Fruit fly (Drosophila melanogaster) whole organism, embryonic: ENCODE measurements around the gene CG8673.

ENCODE experiments used
- Antp ChIP-seq: fragments of 200-800 bp; sonication (Bioruptor generic); optimal IDR thresholded peaks from 3 replicates; lab custom pipeline; 2016; ENCODE audit warnings: missing biosample characterization, missing genetic modification characterization
- Atf6 ChIP-seq: fragments of 200-800 bp; sonication (Bioruptor generic); IDR thresholded peaks from 2 replicates; pipeline ENCODE4 v1.3.6; 2022; ENCODE audit warnings: missing biosample characterization, missing genetic modification characterization
- BEAF-32 ChIP-seq: fragments of 200-800 bp; sonication (Bioruptor generic); optimal IDR thresholded peaks from 3 replicates; lab custom pipeline; 2017; ENCODE audit warnings: missing biosample characterization, missing genetic modification characterization, mild to moderate bottlenecking, moderate library complexity, missing genetic modification reagents
- CG11723 ChIP-seq: fragments of 200-800 bp; sonication (Bioruptor generic); optimal IDR thresholded peaks from 2 replicates; lab custom pipeline; 2017; ENCODE audit warnings: missing biosample characterization, mild to moderate bottlenecking, missing genetic modification characterization
- CG12155 ChIP-seq: fragments of 200-800 bp; sonication (Bioruptor generic); optimal IDR thresholded peaks from 3 replicates; lab custom pipeline; 2016; ENCODE audit warnings: missing biosample characterization, missing genetic modification characterization
- CG13775 ChIP-seq: fragments of 200-800 bp; sonication (Bioruptor generic); optimal IDR thresholded peaks from 3 replicates; lab custom pipeline; 2017; ENCODE audit warnings: missing biosample characterization, mild to moderate bottlenecking, missing genetic modification characterization
- CG15269 ChIP-seq: fragments of 200-800 bp; sonication (Bioruptor generic); optimal IDR thresholded peaks from 2 replicates; lab custom pipeline; 2018; ENCODE audit warnings: missing biosample characterization, mild to moderate bottlenecking, missing genetic modification characterization, moderate library complexity
- CG30403 ChIP-seq: fragments of 200-800 bp; sonication (Bioruptor generic); optimal IDR thresholded peaks from 3 replicates; lab custom pipeline; 2016; ENCODE audit warnings: missing biosample characterization, missing genetic modification characterization
- CG3163 ChIP-seq: fragments of 200-800 bp; sonication (Bioruptor generic); optimal IDR thresholded peaks from 3 replicates; lab custom pipeline; 2016; ENCODE audit warnings: missing biosample characterization, missing genetic modification characterization
- CG3726 ChIP-seq: fragments of 200-800 bp; sonication (Bioruptor generic); IDR thresholded peaks from 3 replicates; pipeline ENCODE4, ENCODE4 v1.3.6; 2022; ENCODE audit warnings: missing biosample characterization, missing genetic modification characterization
- CG4707 ChIP-seq: fragments of 200-800 bp; sonication (Bioruptor generic); optimal IDR thresholded peaks from 2 replicates; lab custom pipeline; 2018; ENCODE audit warnings: missing biosample characterization, mild to moderate bottlenecking, missing genetic modification characterization, moderate library complexity
- CG5180 ChIP-seq: fragments of 200-800 bp; sonication (Bioruptor generic); optimal IDR thresholded peaks from 3 replicates; lab custom pipeline; 2017; ENCODE audit warnings: missing biosample characterization, missing genetic modification characterization, mild to moderate bottlenecking, moderate library complexity, missing genetic modification reagents
- CG6254 ChIP-seq: fragments of 200-800 bp; sonication (Bioruptor generic); optimal IDR thresholded peaks from 3 replicates; lab custom pipeline; 2017; ENCODE audit warnings: mild to moderate bottlenecking, missing biosample characterization, missing genetic modification reagents, missing genetic modification characterization
- CG7745 ChIP-seq: fragments of 200-800 bp; sonication (Bioruptor generic); optimal IDR thresholded peaks from 2 replicates; lab custom pipeline; 2018; ENCODE audit warnings: missing biosample characterization, mild to moderate bottlenecking, missing genetic modification characterization, moderate library complexity
- CG9817 ChIP-seq: fragments of 200-800 bp; sonication (Bioruptor generic); optimal IDR thresholded peaks from 2 replicates; lab custom pipeline; 2018; ENCODE audit warnings: missing biosample characterization, mild to moderate bottlenecking, missing genetic modification characterization, moderate library complexity
- CG9932 ChIP-seq: fragments of 200-800 bp; sonication (Bioruptor generic); IDR thresholded peaks from 2 replicates; pipeline ENCODE4 v1.3.6; 2022; ENCODE audit warnings: missing biosample characterization, missing genetic modification characterization
- CoRest ChIP-seq: fragments of 200-800 bp; sonication (Bioruptor generic); optimal IDR thresholded peaks from 3 replicates; lab custom pipeline; 2018; ENCODE audit warnings: missing biosample characterization, mild to moderate bottlenecking, missing genetic modification characterization, moderate library complexity
- CrebB ChIP-seq: fragments of 200-800 bp; sonication (Bioruptor generic); optimal IDR thresholded peaks from 3 replicates; lab custom pipeline; 2018; ENCODE audit warnings: missing biosample characterization, mild to moderate bottlenecking, missing genetic modification characterization
- Dad ChIP-seq: fragments of 200-800 bp; sonication (Bioruptor generic); optimal IDR thresholded peaks from 3 replicates; lab custom pipeline; 2016; ENCODE audit warnings: missing biosample characterization, missing genetic modification characterization
- Fer1 ChIP-seq: fragments of 200-800 bp; sonication (Bioruptor generic); optimal IDR thresholded peaks from 2 replicates; lab custom pipeline; 2017; ENCODE audit warnings: missing biosample characterization, mild to moderate bottlenecking, missing genetic modification characterization
- Kr ChIP-seq: fragments of 200-800 bp; sonication (Bioruptor generic); optimal IDR thresholded peaks from 2 replicates; lab custom pipeline; 2017; ENCODE audit warnings: missing biosample characterization, mild to moderate bottlenecking, missing genetic modification characterization
- Mrtf ChIP-seq: fragments of 200-800 bp; sonication (Bioruptor generic); IDR thresholded peaks from 3 replicates; pipeline ENCODE4 v1.3.6; 2022; ENCODE audit warnings: missing biosample characterization, missing genetic modification characterization
- Oli ChIP-seq: fragments of 200-800 bp; sonication (Bioruptor generic); optimal IDR thresholded peaks from 2 replicates; lab custom pipeline; 2018; ENCODE audit warnings: missing biosample characterization, mild to moderate bottlenecking, missing genetic modification characterization, moderate library complexity
- Poxn ChIP-seq: fragments of 200-800 bp; sonication (Bioruptor generic); IDR thresholded peaks from 2 replicates; pipeline ENCODE4 v1.3.6; 2022; ENCODE audit warnings: missing biosample characterization, missing genetic modification characterization
- Scr ChIP-seq: fragments of 200-800 bp; sonication (Bioruptor generic); IDR thresholded peaks from 2 replicates; pipeline ENCODE4 v1.3.6; 2022; ENCODE audit warnings: missing biosample characterization, missing genetic modification characterization; ENCODE audit not compliant: partially characterized antibody
- Sox102F ChIP-seq: fragments of 200-800 bp; sonication (Bioruptor generic); optimal IDR thresholded peaks from 2 replicates; lab custom pipeline; 2018; ENCODE audit warnings: missing biosample characterization, mild to moderate bottlenecking, missing genetic modification characterization, moderate library complexity
- TFAM ChIP-seq: fragments of 200-800 bp; sonication (Bioruptor generic); optimal IDR thresholded peaks from 2 replicates; lab custom pipeline; 2017; ENCODE audit warnings: missing biosample characterization, missing genetic modification characterization, inconsistent platforms
- Vsx1 ChIP-seq: fragments of 200-800 bp; sonication (Bioruptor generic); optimal IDR thresholded peaks from 2 replicates; lab custom pipeline; 2017; ENCODE audit warnings: missing biosample characterization, mild to moderate bottlenecking, missing genetic modification characterization, missing genetic modification reagents
- br ChIP-seq: fragments of >200 bp; optimal IDR thresholded peaks from 2 replicates; lab custom pipeline; 2017
- chn ChIP-seq: fragments of 200-800 bp; sonication (Bioruptor generic); optimal IDR thresholded peaks from 2 replicates; lab custom pipeline; 2016; ENCODE audit warnings: missing biosample characterization, missing genetic modification characterization
- croc ChIP-seq: fragments of 200-800 bp; sonication (Bioruptor generic); conservative IDR thresholded peaks from 3 replicates; pipeline ENCODE4 v1.3.6; 2022; ENCODE audit warnings: missing biosample characterization, missing genetic modification characterization
- crp ChIP-seq, 2 experiments: fragments of 200-800 bp; sonication (Bioruptor generic); optimal IDR thresholded peaks; 2 replicates in 1 of 2; 3 replicates in 1 of 2; lab custom pipeline; 2017; ENCODE audit warnings: missing biosample characterization in 2 of 2, missing genetic modification characterization in 2 of 2, mild to moderate bottlenecking in 1 of 2, moderate library complexity in 1 of 2
- da ChIP-seq: fragments of 200-800 bp; sonication (Bioruptor generic); optimal IDR thresholded peaks from 2 replicates; lab custom pipeline; 2016; ENCODE audit warnings: missing biosample characterization, missing genetic modification characterization
- emc ChIP-seq: fragments of 200-800 bp; sonication (Bioruptor generic); optimal IDR thresholded peaks from 2 replicates; lab custom pipeline; 2016; ENCODE audit warnings: missing biosample characterization, missing genetic modification characterization
- gce ChIP-seq: fragments of 200-800 bp; sonication (Bioruptor generic); IDR thresholded peaks from 3 replicates; pipeline ENCODE4 v1.3.6; 2022; ENCODE audit warnings: missing biosample characterization, missing genetic modification characterization
- gsb ChIP-seq: fragments of 200-800 bp; sonication (Bioruptor generic); IDR thresholded peaks from 2 replicates; pipeline ENCODE4 v1.3.6; 2022; ENCODE audit warnings: missing biosample characterization, missing genetic modification characterization
- gsb-n ChIP-seq: fragments of 200-800 bp; sonication (Bioruptor generic); optimal IDR thresholded peaks from 3 replicates; lab custom pipeline; 2018; ENCODE audit warnings: missing biosample characterization, mild to moderate bottlenecking, missing genetic modification characterization
- hb ChIP-seq: fragments of 200-800 bp; sonication (Bioruptor generic); IDR thresholded peaks from 3 replicates; pipeline ENCODE4 v1.3.6; 2022; ENCODE audit warnings: missing biosample characterization, missing genetic modification characterization; ENCODE audit not compliant: partially characterized antibody
- kah ChIP-seq: fragments of 200-800 bp; sonication (Bioruptor generic); optimal IDR thresholded peaks from 2 replicates; lab custom pipeline; 2018; ENCODE audit warnings: missing biosample characterization, mild to moderate bottlenecking, missing genetic modification characterization
- mirr ChIP-seq: fragments of 200-800 bp; sonication (Bioruptor generic); optimal IDR thresholded peaks from 3 replicates; lab custom pipeline; 2018; ENCODE audit warnings: missing biosample characterization, mild to moderate bottlenecking, missing genetic modification characterization
- pb ChIP-seq: fragments of 200-800 bp; sonication (Bioruptor generic); optimal IDR thresholded peaks from 3 replicates; lab custom pipeline; 2016; ENCODE audit warnings: missing biosample characterization, missing genetic modification characterization
- peb ChIP-seq: fragments of 200-800 bp; sonication (Bioruptor generic); IDR thresholded peaks from 2 replicates; pipeline ENCODE4 v1.3.6; 2022; ENCODE audit warnings: missing biosample characterization, missing genetic modification characterization
- pfk ChIP-seq: fragments of 200-800 bp; sonication (Bioruptor generic); optimal IDR thresholded peaks from 2 replicates; lab custom pipeline; 2018; ENCODE audit warnings: missing biosample characterization, mild to moderate bottlenecking, missing genetic modification characterization, moderate library complexity
- phol ChIP-seq: fragments of 200-800 bp; sonication (Bioruptor generic); optimal IDR thresholded peaks from 3 replicates; lab custom pipeline; 2018; ENCODE audit warnings: missing biosample characterization, mild to moderate bottlenecking, missing genetic modification characterization, moderate library complexity
- tin ChIP-seq: fragments of 200-800 bp; sonication (Bioruptor generic); optimal IDR thresholded peaks from 3 replicates; lab custom pipeline; 2016; ENCODE audit warnings: missing biosample characterization, missing genetic modification characterization
- twi ChIP-seq: fragments of 200-800 bp; optimal IDR thresholded peaks from 2 replicates; lab custom pipeline; 2019; ENCODE audit warnings: missing biosample characterization, mild to moderate bottlenecking, missing genetic modification characterization, moderate library complexity
- unc-4 ChIP-seq: fragments of 200-800 bp; sonication (Bioruptor generic); IDR thresholded peaks from 2 replicates; pipeline ENCODE4 v1.3.6; 2022; ENCODE audit warnings: missing biosample characterization, missing genetic modification characterization; ENCODE audit not compliant: partially characterized antibody
- unpg ChIP-seq: fragments of 200-800 bp; sonication (Bioruptor generic); optimal IDR thresholded peaks from 3 replicates; lab custom pipeline; 2018; ENCODE audit warnings: missing biosample characterization, mild to moderate bottlenecking, missing genetic modification characterization, moderate library complexity

The CG8673 gene

dm6 chr2L:8081640-8082485 lies 42.3 kb upstream of the CG8673 start (continued):
- TF ChIP-seq CG7745 (tag; lab: Kevin White, UChicago) (peak; percentile 9), gsb (no peak), kah (GFP tag; lab: Kevin White, UChicago) (no peak), Dad (no peak), gsb-n (peak; percentile 87), croc (GFP tag; lab: Robert Waterston, UW) (peak; percentile 74), Scr (GFP tag; lab: Robert Waterston, UW) (0 out of 2 replicates have a peak, but pooled peaks have one; percentile 35), CG6254 (GFP tag; lab: Kevin White, UChicago) (peak; percentile 64), crp (GFP tag; optimal IDR thresholded peaks at IDR 0.05; lab: Kevin White, UChicago) (peak in 1 of 2 experiments; percentile 11), peb (GFP tag; lab: Robert Waterston, UW) (0 out of 2 replicates have a peak, but pooled peaks have one; percentile 6), CoRest (tag; lab: Kevin White, UChicago) (peak; percentile 90), CG3726 (GFP tag; lab: Robert Waterston, UW) (peak; percentile 50; the same call in 1 of the 3 replicates), Atf6 (GFP tag; lab: Robert Waterston, UW) (peak; percentile 55; the same call in 1 of the 2 replicates), da (GFP tag; lab: Kevin White, UChicago) (no peak), CG12155 (GFP tag; lab: Kevin White, UChicago) (peak; percentile 68), Fer1 (peak; percentile 51), mirr (GFP tag; lab: Kevin White, UChicago) (no peak), Sox102F (GFP tag; lab: Kevin White, UChicago) (peak; percentile 89), Poxn (GFP tag; lab: Robert Waterston, UW) (peak; percentile 56; the same call in 1 of the 2 replicates), unpg (GFP tag; lab: Kevin White, UChicago) (peak; percentile 80), hb (GFP tag; lab: Robert Waterston, UW) (no peak), CrebB (tag; lab: Kevin White, UChicago) (peak; percentile 43), Vsx1 (GFP tag; lab: Kevin White, UChicago) (peak; percentile 72), CG4707 (GFP tag; lab: Kevin White, UChicago) (peak; percentile 30), CG9817 (peak; percentile 59), Mrtf (GFP tag; lab: Robert Waterston, UW) (peak; percentile 76; the same call in 1 of the 3 replicates), CG9932 (peak; percentile 58), CG30403 (peak; percentile 89), Kr (GFP tag; lab: Kevin White, UChicago) (peak; percentile 81), tin (GFP tag; lab: Kevin White, UChicago) (peak; percentile 77), BEAF-32 (no peak), TFAM (GFP tag; lab: Kevin White, UChicago) (no peak), pb (GFP tag; lab: Kevin White, UChicago) (no peak), unc-4 (GFP tag; lab: Robert Waterston, UW) (no peak), br (lab: Kevin White, UChicago) (no peak), emc (GFP tag; lab: Kevin White, UChicago) (no peak), pfk (GFP tag; lab: Kevin White, UChicago) (peak; percentile 70), chn (peak; percentile 26), twi (tag; lab: Kevin White, UChicago) (peak; percentile 73), phol (tag; lab: Kevin White, UChicago) (peak; percentile 77), CG11723 (GFP tag; lab: Kevin White, UChicago) (peak; percentile 70), Antp (GFP tag; lab: Kevin White, UChicago) (peak; percentile 28), CG5180 (peak; percentile 3), CG15269 (tag; lab: Kevin White, UChicago) (peak; percentile 87), CG13775 (GFP tag; lab: Kevin White, UChicago) (peak; percentile 87), CG3163 (GFP tag; lab: Kevin White, UChicago) (no peak), Oli (peak; percentile 87), gce (GFP tag; lab: Robert Waterston, UW) (no peak)
